Worm (Caenorhabditis elegans) whole organism, L4/young adult: Measurements from ENCODE around the gene fbxc-34.
"Not testable (repeated sequence)": the region's sequence is repeated elsewhere in the genome, so short reads cannot be mapped to it uniquely, and the experiment has no call there.

ENCODE experiments used
- W03F9.2 ChIP-seq: fragments of 150-350 bp; optimal IDR thresholded peaks from 2 replicates; lab custom pipeline; 2014; ENCODE audit warnings: missing biosample characterization, missing genetic modification characterization
- dao-5 ChIP-seq: sonication (generic microtip); optimal IDR thresholded peaks from 2 replicates; lab custom pipeline; 2016; ENCODE audit warnings: missing genotype, missing genetic modification characterization, moderate library complexity, missing compliant biosample characterization
- him-1 ChIP-seq: sonication (generic microtip); optimal IDR thresholded peaks from 2 replicates; lab custom pipeline; 2016; ENCODE audit warnings: missing genotype, missing genetic modification reagents, missing genetic modification characterization, missing compliant biosample characterization

The fbxc-34 gene

DNA sequence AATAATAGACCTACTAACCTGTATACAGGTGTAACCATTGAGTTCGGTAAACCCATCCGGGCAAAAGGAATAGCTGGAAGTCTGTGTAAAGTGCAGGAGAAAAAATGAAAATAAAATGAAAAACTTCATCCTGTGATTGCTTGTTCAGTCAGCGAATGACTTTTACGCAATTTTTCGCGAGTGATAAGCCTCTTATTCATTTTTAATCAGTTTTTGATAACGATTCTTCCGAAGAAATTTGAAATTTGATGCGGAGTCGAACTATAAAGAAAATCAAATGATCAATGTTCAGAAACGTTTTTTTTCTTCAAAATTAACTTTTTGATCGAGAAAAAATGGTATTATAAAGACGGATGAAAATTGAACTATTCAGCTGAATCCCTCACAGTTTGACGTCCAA lies 8.2 kb upstream of the fbxc-34 start:
- no peak for TF ChIP-seq dao-5

ce11 chrII:923521-923920 lies 7.5 kb upstream of the fbxc-34 start, which contains the start of gene fbxc-28:
TSS of gene fbxc-28 (plus strand) at chrII:923821.
- TF ChIP-seq dao-5 (no peak), him-1 (no peak), W03F9.2 (tag; lab: Kevin White, UChicago) (no peak)

DNA sequence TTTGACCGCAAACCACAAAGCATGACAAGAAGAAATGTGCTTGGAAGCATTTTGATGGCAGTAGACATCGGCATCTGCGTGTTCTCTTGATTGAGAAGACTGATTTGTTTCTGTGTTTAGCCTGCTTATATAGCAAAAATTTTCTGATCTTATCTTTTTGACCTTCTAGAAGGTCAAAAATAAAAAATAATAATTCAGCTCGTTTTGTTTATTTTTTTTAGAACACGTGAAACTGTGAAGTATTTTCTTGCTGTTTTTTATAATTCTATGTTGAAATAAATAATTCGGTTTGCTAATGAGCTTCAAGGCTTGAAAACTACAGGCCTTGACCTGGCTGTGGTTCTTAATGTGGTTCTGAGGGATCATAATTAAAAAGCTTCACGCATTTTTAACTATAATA lies 3.6 kb upstream of the fbxc-34 start, which contains the start of gene R07C3.13:
Gene R07C3.13 (minus strand): TSS at position 101 of the 400 bp plus-strand sequence.
- no peak for TF ChIP-seq dao-5
- TF ChIP-seq him-1 = no peak
- no peak for TF ChIP-seq W03F9.2 (tag; lab: Kevin White, UChicago)

- TF ChIP-seq W03F9.2 (tag; lab: Kevin White, UChicago) (no peak), him-1 (no peak), dao-5 (no peak)
These were observed 1.7 kb downstream of the fbxc-34 start, which contains the start of gene acs-15 for ce11 chrII:932718-933117. TSS of gene acs-15 (plus strand) at chrII:933018.

ce11 chrII:937265-937664 lies 6.3 kb downstream of the fbxc-34 start:
- TF ChIP-seq W03F9.2 (tag; lab: Kevin White, UChicago) (no peak), dao-5 (no peak), him-1 (no peak)

DNA sequence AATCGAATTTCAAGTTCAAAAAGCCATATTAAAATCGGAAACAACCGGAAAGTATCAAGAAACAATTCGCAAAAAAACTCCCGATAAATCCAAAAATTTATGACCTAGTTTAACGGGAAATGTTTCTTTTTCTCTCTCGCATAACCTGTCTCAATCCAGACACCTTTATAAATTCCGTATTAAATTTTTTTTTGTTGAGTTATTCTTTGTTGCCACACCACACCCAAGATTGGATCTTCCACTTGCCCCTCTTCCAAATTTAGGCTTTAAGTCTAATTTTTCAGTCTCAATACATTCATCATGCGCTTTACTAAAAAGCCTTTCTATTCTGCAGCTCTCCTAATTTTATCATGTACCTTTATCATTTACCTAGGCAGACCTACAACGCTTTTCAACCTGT lies 7.6 kb downstream of the fbxc-34 start, which contains the start of gene R07C3.3:
Gene R07C3.3 (plus strand): TSS at position 301 of the 400 bp plus-strand sequence.
- TF ChIP-seq W03F9.2 (tag; lab: Kevin White, UChicago) (no peak), him-1 (no peak), dao-5 (no peak)

DNA sequence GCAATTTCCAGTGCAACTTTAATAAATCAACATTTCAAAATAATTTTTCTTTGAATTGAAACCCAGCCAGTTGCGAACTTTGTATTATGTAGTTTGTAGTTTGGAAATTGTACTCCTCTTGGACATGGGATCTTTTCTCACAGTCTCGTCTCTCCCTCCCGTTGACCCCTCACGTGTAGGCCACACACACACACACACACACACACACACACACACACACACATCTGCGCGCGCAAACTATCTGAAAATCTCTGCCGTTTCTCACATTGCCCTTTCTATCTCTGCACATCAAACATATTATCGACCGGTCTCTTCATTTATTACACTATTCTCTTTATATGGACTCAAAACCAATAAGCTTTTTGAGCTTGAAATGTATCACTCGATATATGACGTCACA lies 9.8 kb downstream of the fbxc-34 start, which contains the start of gene fbxc-36:
Gene fbxc-36 (plus strand): TSS at position 205 of the 400 bp plus-strand sequence.
- TF ChIP-seq dao-5 = no peak
- TF ChIP-seq him-1 = no peak
- TF ChIP-seq W03F9.2 (tag; lab: Kevin White, UChicago) = no peak

ce11 chrII:943773-944172 lies 12.8 kb downstream of the fbxc-34 start, which contains the start of gene clec-43:
TSS of gene clec-43 (plus strand) at chrII:944066.
- TF ChIP-seq dao-5 (no peak), him-1 (no peak), W03F9.2 (tag; lab: Kevin White, UChicago) (no peak)

DNA sequence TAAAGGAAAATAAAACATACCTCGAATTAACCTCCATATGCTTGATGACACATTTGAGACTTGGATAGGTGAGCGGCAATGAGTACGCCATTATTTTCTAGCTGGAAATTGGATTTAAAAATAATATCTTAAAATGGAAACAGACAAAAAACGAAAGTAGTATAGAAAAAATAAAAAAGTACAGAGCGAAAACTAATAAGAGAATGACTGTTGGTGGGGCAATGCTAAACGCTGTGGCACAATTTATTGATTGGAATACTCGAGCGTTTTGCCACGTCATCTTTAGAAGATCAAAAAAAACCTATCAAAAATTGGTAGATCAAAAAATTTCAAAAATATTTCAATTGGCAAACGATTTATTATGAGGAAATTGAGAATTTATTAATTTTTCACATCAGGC lies 17.1 kb downstream of the fbxc-34 start, which contains the start of gene fbxc-32:
Gene fbxc-32 (minus strand): TSS at position 101 of the 400 bp plus-strand sequence.
- TF ChIP-seq W03F9.2 (tag; lab: Kevin White, UChicago) (no peak), dao-5 (no peak), him-1 (no peak)

DNA sequence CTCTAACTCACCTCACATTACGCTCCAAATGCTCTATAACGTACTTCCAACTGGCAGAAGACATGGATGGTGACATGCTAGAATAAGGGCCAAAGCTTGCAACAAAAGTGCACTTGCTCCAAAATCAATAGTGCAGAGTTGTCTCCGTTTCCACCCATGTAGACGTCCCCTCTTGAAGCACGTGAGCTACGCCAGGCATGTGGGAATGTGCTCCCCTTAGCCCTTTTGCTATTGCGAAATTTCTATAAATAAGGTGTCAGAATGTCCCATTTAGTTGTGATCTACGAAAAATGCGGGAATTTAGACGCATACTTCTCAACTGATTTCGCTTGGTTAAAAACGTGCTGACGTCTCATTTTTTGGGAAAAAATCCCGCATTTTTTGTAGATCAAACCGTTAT lies 19.4 kb downstream of the fbxc-34 start:
- no peak for TF ChIP-seq dao-5
- TF ChIP-seq him-1 = no peak
- no peak for TF ChIP-seq W03F9.2 (tag; lab: Kevin White, UChicago)

- TF ChIP-seq dao-5 (no peak), W03F9.2 (tag; lab: Kevin White, UChicago) (no peak), him-1 (no peak)
These were observed 22.1 kb downstream of the fbxc-34 start for ce11 chrII:953052-953451.

ce11 chrII:954626-955025 lies 23.7 kb downstream of the fbxc-34 start, which contains the start of gene fbxc-7:
TSS of gene fbxc-7 (plus strand) at chrII:954926.
- TF ChIP-seq him-1; dao-5; W03F9.2 (tag; lab: Kevin White, UChicago): not testable (repeated sequence)

ce11 chrII:958618-959017 lies 27.6 kb downstream of the fbxc-34 start, which contains the start of gene sdz-4:
TSS of gene sdz-4 (plus strand) at chrII:958918.
- TF ChIP-seq him-1 (no peak), W03F9.2 (tag; lab: Kevin White, UChicago) (no peak), dao-5 (no peak)

ce11 chrII:960218-960617 lies 29.2 kb downstream of the fbxc-34 start, which contains the start of the genes C32B5.18 and C32B5.7:
TSS of gene C32B5.18 (plus strand) at chrII:960518.
TSS of gene C32B5.7 (plus strand) at chrII:960528.
- TF ChIP-seq him-1 (no peak), dao-5 (no peak), W03F9.2 (tag; lab: Kevin White, UChicago) (no peak)

- TF ChIP-seq W03F9.2 (tag; lab: Kevin White, UChicago) = no peak
- no peak for TF ChIP-seq dao-5
- no peak for TF ChIP-seq him-1
These were observed 31.0 kb downstream of the fbxc-34 start, which contains the start of gene C32B5.13 for ce11 chrII:961961-962360. TSS of gene C32B5.13 (minus strand) at chrII:962061.

- not testable (repeated sequence) for TF ChIP-seq dao-5; him-1; W03F9.2 (tag; lab: Kevin White, UChicago)
These were observed 36.0 kb downstream of the fbxc-34 start, which contains the start of gene fbxc-18 for ce11 chrII:966962-967361. TSS of gene fbxc-18 (minus strand) at chrII:967062.
